Fruit fly (Drosophila melanogaster) whole organism, embryonic: ENCODE results near the gene CG31075.

ENCODE experiments used
- B-H2 ChIP-seq: fragments of 200-800 bp; sonication (Bioruptor generic); optimal IDR thresholded peaks from 2 replicates; lab custom pipeline; 2018; ENCODE audit warnings: missing biosample characterization, mild to moderate bottlenecking, missing genetic modification characterization
- CG10147 ChIP-seq: fragments of 200-800 bp; sonication (Bioruptor generic); optimal IDR thresholded peaks from 2 replicates; lab custom pipeline; 2019; ENCODE audit warnings: missing biosample characterization, mild to moderate bottlenecking, missing genetic modification characterization, moderate library complexity
- CG13123 ChIP-seq: fragments of 200-800 bp; sonication (Bioruptor generic); optimal IDR thresholded peaks from 2 replicates; lab custom pipeline; 2016; ENCODE audit warnings: missing biosample characterization, missing genetic modification characterization
- CG13775 ChIP-seq: fragments of 200-800 bp; sonication (Bioruptor generic); optimal IDR thresholded peaks from 3 replicates; lab custom pipeline; 2017; ENCODE audit warnings: missing biosample characterization, mild to moderate bottlenecking, missing genetic modification characterization
- CG17186 ChIP-seq: fragments of 200-800 bp; sonication (Bioruptor generic); optimal IDR thresholded peaks from 3 replicates; lab custom pipeline; 2017; ENCODE audit warnings: missing biosample characterization, missing genetic modification reagents, missing genetic modification characterization
- CG17328 ChIP-seq: fragments of 200-800 bp; sonication (Bioruptor generic); IDR thresholded peaks from 2 replicates; pipeline ENCODE4 v1.3.6; 2022; ENCODE audit warnings: missing biosample characterization, missing genetic modification characterization
- CG18011 ChIP-seq: fragments of 200-800 bp; sonication (Bioruptor generic); optimal IDR thresholded peaks from 2 replicates; lab custom pipeline; 2017; ENCODE audit warnings: missing biosample characterization, missing genetic modification characterization, mild to moderate bottlenecking, moderate library complexity, missing genotype
- CG18599 ChIP-seq: fragments of 200-800 bp; sonication (Bioruptor generic); optimal IDR thresholded peaks from 3 replicates; lab custom pipeline; 2017; ENCODE audit warnings: missing biosample characterization, missing genetic modification characterization, mild to moderate bottlenecking, moderate library complexity, missing genetic modification reagents
- CG2202 ChIP-seq: fragments of 200-800 bp; sonication (Bioruptor generic); optimal IDR thresholded peaks from 2 replicates; lab custom pipeline; 2018; ENCODE audit warnings: missing biosample characterization, mild to moderate bottlenecking, missing genetic modification characterization
- CG30403 ChIP-seq: fragments of 200-800 bp; sonication (Bioruptor generic); optimal IDR thresholded peaks from 3 replicates; lab custom pipeline; 2016; ENCODE audit warnings: missing biosample characterization, missing genetic modification characterization
- CG31441 ChIP-seq: fragments of 200-800 bp; sonication (Bioruptor generic); IDR thresholded peaks from 2 replicates; pipeline ENCODE4 v1.3.6; 2022; ENCODE audit warnings: missing biosample characterization, missing genetic modification characterization
- CG3407 ChIP-seq: fragments of 200-800 bp; sonication (Bioruptor generic); optimal IDR thresholded peaks from 2 replicates; lab custom pipeline; 2018; ENCODE audit warnings: missing biosample characterization, mild to moderate bottlenecking, missing genetic modification characterization
- CG34224 ChIP-seq: fragments of 200-800 bp; sonication (Bioruptor generic); IDR thresholded peaks from 3 replicates; pipeline ENCODE4 v1.3.6; 2022; ENCODE audit warnings: missing biosample characterization, missing genetic modification characterization; ENCODE audit not compliant: partially characterized antibody
- CG3847 ChIP-seq: fragments of 200-800 bp; sonication (Bioruptor generic); IDR thresholded peaks from 2 replicates; pipeline ENCODE4 v1.3.6; 2022; ENCODE audit warnings: missing biosample characterization, missing genetic modification characterization
- CG42726 ChIP-seq: fragments of 200-800 bp; sonication (Bioruptor generic); IDR thresholded peaks from 2 replicates; pipeline ENCODE4 v1.3.6; 2022; ENCODE audit warnings: missing biosample characterization, missing genetic modification characterization; ENCODE audit not compliant: partially characterized antibody
- CG7372 ChIP-seq: fragments of 200-800 bp; sonication (Bioruptor generic); IDR thresholded peaks from 2 replicates; pipeline ENCODE4 v1.3.6; 2022; ENCODE audit warnings: missing biosample characterization, missing genetic modification characterization
- CG7786 ChIP-seq: fragments of 200-800 bp; sonication (Bioruptor generic); optimal IDR thresholded peaks from 2 replicates; lab custom pipeline; 2016; ENCODE audit warnings: missing biosample characterization, missing genetic modification characterization
- CG8478 ChIP-seq: fragments of >200 bp; optimal IDR thresholded peaks from 2 replicates; lab custom pipeline; 2018
- CG8924 ChIP-seq: fragments of 200-800 bp; optimal IDR thresholded peaks from 3 replicates; lab custom pipeline; 2019; ENCODE audit warnings: missing biosample characterization, mild to moderate bottlenecking, missing genetic modification characterization, moderate library complexity
- Dbx ChIP-seq: fragments of 200-800 bp; sonication (Bioruptor generic); IDR thresholded peaks from 3 replicates; pipeline ENCODE4 v1.3.6; 2022; ENCODE audit warnings: missing biosample characterization, missing genetic modification characterization
- Dp ChIP-seq: fragments of 200-800 bp; sonication (Bioruptor generic); optimal IDR thresholded peaks from 2 replicates; lab custom pipeline; 2018; ENCODE audit warnings: missing biosample characterization, mild to moderate bottlenecking, missing genetic modification characterization, moderate library complexity
- H15 ChIP-seq: fragments of 200-800 bp; sonication (Bioruptor generic); IDR thresholded peaks from 3 replicates; pipeline ENCODE4 v1.3.6; 2022; ENCODE audit warnings: missing biosample characterization, missing genetic modification characterization
- Hr51 ChIP-seq, 2 experiments: fragments of 200-800 bp; sonication (Bioruptor generic); optimal IDR thresholded peaks; 2 replicates in 1 of 2; 3 replicates in 1 of 2; lab custom pipeline; 2016 to 2018; ENCODE audit warnings: missing biosample characterization in 2 of 2, missing genetic modification characterization in 2 of 2, mild to moderate bottlenecking in 1 of 2, moderate library complexity in 1 of 2
- Lim3 ChIP-seq: fragments of 200-800 bp; sonication (Bioruptor generic); IDR thresholded peaks from 2 replicates; pipeline ENCODE4 v1.3.6; 2022; ENCODE audit warnings: missing biosample characterization, missing genetic modification characterization
- NFAT ChIP-seq: fragments of 200-800 bp; sonication (Bioruptor generic); IDR thresholded peaks from 2 replicates; pipeline ENCODE4 v1.3.6; 2022; ENCODE audit warnings: missing biosample characterization, missing genetic modification characterization
- Opbp ChIP-seq: fragments of 200-800 bp; sonication (Bioruptor generic); IDR thresholded peaks from 3 replicates; pipeline ENCODE4 v1.3.6; 2022; ENCODE audit warnings: missing biosample characterization, missing genetic modification characterization; ENCODE audit not compliant: partially characterized antibody
- PHDP ChIP-seq: fragments of 200-800 bp; sonication (Bioruptor generic); optimal IDR thresholded peaks from 3 replicates; lab custom pipeline; 2018; ENCODE audit warnings: missing biosample characterization, mild to moderate bottlenecking, missing genetic modification characterization, moderate library complexity
- Side ChIP-seq: fragments of 200-800 bp; sonication (Bioruptor generic); optimal IDR thresholded peaks from 2 replicates; lab custom pipeline; 2016; ENCODE audit warnings: missing biosample characterization, missing genetic modification characterization
- Trl ChIP-seq, 3 experiments: fragments of >200 bp in 2 of 3; fragments of 200-800 bp in 1 of 3; sonication (Bioruptor generic) in 1 of 3; optimal IDR thresholded peaks; 2 replicates in 1 of 3; 3 replicates in 2 of 3; lab custom pipeline; 2016 to 2017; ENCODE audit warnings: missing biosample characterization in 1 of 3, missing genetic modification characterization in 1 of 3
- Usf ChIP-seq: fragments of 200-800 bp; sonication (Bioruptor generic); optimal IDR thresholded peaks from 2 replicates; lab custom pipeline; 2017; ENCODE audit warnings: missing genotype, missing biosample characterization, missing genetic modification characterization
- Xrp1 ChIP-seq: fragments of 200-800 bp; sonication (Bioruptor generic); IDR thresholded peaks from 2 replicates; pipeline ENCODE4 v1.3.6; 2022; ENCODE audit warnings: missing biosample characterization, missing genetic modification characterization
- ac ChIP-seq: fragments of 200-800 bp; sonication (Bioruptor generic); optimal IDR thresholded peaks from 3 replicates; lab custom pipeline; 2017; ENCODE audit warnings: missing biosample characterization, mild to moderate bottlenecking, missing genetic modification characterization
- ato ChIP-seq: fragments of 200-800 bp; sonication (Bioruptor generic); IDR thresholded peaks from 2 replicates; pipeline ENCODE4 v1.3.6; 2022; ENCODE audit warnings: missing biosample characterization, missing genetic modification characterization; ENCODE audit not compliant: partially characterized antibody
- cg ChIP-seq: fragments of 200-800 bp; sonication (Bioruptor generic); optimal IDR thresholded peaks from 3 replicates; lab custom pipeline; 2019; ENCODE audit warnings: missing biosample characterization, mild to moderate bottlenecking, missing genetic modification characterization, moderate library complexity
- fd64A ChIP-seq: fragments of 200-800 bp; sonication (Bioruptor generic); optimal IDR thresholded peaks from 3 replicates; lab custom pipeline; 2018; ENCODE audit warnings: missing biosample characterization, mild to moderate bottlenecking, missing genetic modification characterization
- insv ChIP-seq, 2 experiments: fragments of 200-800 bp; sonication (Bioruptor generic); optimal IDR thresholded peaks; 3 replicates each; lab custom pipeline; 2016 to 2018; ENCODE audit warnings: missing biosample characterization in 2 of 2, missing genetic modification characterization in 2 of 2
- lab ChIP-seq: fragments of 200-800 bp; sonication (Bioruptor generic); optimal IDR thresholded peaks from 3 replicates; lab custom pipeline; 2017; ENCODE audit warnings: missing biosample characterization, missing genetic modification characterization, mild to moderate bottlenecking, moderate library complexity, missing genetic modification reagents
- lola ChIP-seq, 3 experiments: fragments of >200 bp in 2 of 3; fragments of 200-800 bp in 1 of 3; sonication (Bioruptor generic) in 1 of 3; optimal IDR thresholded peaks; 2 replicates each; lab custom pipeline; 2017 to 2019; ENCODE audit warnings: missing biosample characterization in 3 of 3, missing genetic modification characterization in 3 of 3, mild to moderate bottlenecking in 1 of 3, moderate library complexity in 1 of 3
- nau ChIP-seq: fragments of 200-800 bp; sonication (Bioruptor generic); optimal IDR thresholded peaks from 3 replicates; lab custom pipeline; 2017; ENCODE audit warnings: missing biosample characterization, mild to moderate bottlenecking, missing genetic modification characterization, missing genetic modification reagents
- pan ChIP-seq, 4 experiments: fragments of >200 bp in 3 of 4; fragments of 200-800 bp in 1 of 4; sonication (Bioruptor generic) in 1 of 4; optimal IDR thresholded peaks in 3 of 4; IDR thresholded peaks in 1 of 4; 2 replicates each; pipeline versions ENCODE4 v1.3.6 to Lab custom; 2017 to 2022; ENCODE audit warnings: missing biosample characterization in 2 of 4, missing genetic modification characterization in 2 of 4, mixed read lengths in 1 of 4
- phol ChIP-seq: fragments of 200-800 bp; sonication (Bioruptor generic); optimal IDR thresholded peaks from 3 replicates; lab custom pipeline; 2018; ENCODE audit warnings: missing biosample characterization, mild to moderate bottlenecking, missing genetic modification characterization, moderate library complexity
- pnt ChIP-seq: fragments of 200-800 bp; sonication (Bioruptor generic); optimal IDR thresholded peaks from 3 replicates; lab custom pipeline; 2016; ENCODE audit warnings: missing biosample characterization, missing genetic modification characterization
- slp2 ChIP-seq: fragments of 200-800 bp; sonication (Bioruptor generic); optimal IDR thresholded peaks from 2 replicates; lab custom pipeline; 2016; ENCODE audit warnings: missing biosample characterization, missing genetic modification characterization
- sob ChIP-seq: fragments of 200-800 bp; sonication (Bioruptor generic); IDR thresholded peaks from 2 replicates; pipeline ENCODE4 v1.3.6; 2022; ENCODE audit warnings: missing biosample characterization, missing genetic modification characterization
- sqz ChIP-seq: fragments of 200-800 bp; sonication (Bioruptor generic); optimal IDR thresholded peaks from 3 replicates; lab custom pipeline; 2018; ENCODE audit warnings: missing biosample characterization, mild to moderate bottlenecking, missing genetic modification characterization
- ttk ChIP-seq: fragments of 200-800 bp; sonication (Bioruptor generic); IDR thresholded peaks from 2 replicates; pipeline ENCODE4 v2.1.2; 2022; ENCODE audit warnings: missing biosample characterization, missing genetic modification characterization
- twi ChIP-seq: fragments of 200-800 bp; optimal IDR thresholded peaks from 2 replicates; lab custom pipeline; 2019; ENCODE audit warnings: missing biosample characterization, mild to moderate bottlenecking, missing genetic modification characterization, moderate library complexity
- zen ChIP-seq: fragments of 200-800 bp; sonication (Bioruptor generic); optimal IDR thresholded peaks from 3 replicates; lab custom pipeline; 2018; ENCODE audit warnings: missing biosample characterization, mild to moderate bottlenecking, missing genetic modification characterization, moderate library complexity
- zen2 ChIP-seq: fragments of 200-800 bp; sonication (Bioruptor generic); IDR thresholded peaks from 3 replicates; pipeline ENCODE4 v1.3.6; 2022; ENCODE audit warnings: missing biosample characterization, missing genetic modification characterization; ENCODE audit not compliant: partially characterized antibody

CG31075 gene

dm6 chr3R:26945233-26945632 is 43.1 kb downstream of the CG31075 start, which contains the start of gene CG14252 (continued):
- TF ChIP-seq pan (optimal IDR thresholded peaks at IDR 0.05; lab: Kevin White, UChicago) (no peak), pan (GFP tag; optimal IDR thresholded peaks at IDR 0.05 in 1 of 2, IDR thresholded peaks at IDR 0.05 in 1 of 2) (no peak), zen (peak; percentile 47), slp2 (GFP tag; lab: Kevin White, UChicago) (no peak), ac (no peak), CG7786 (GFP tag; lab: Kevin White, UChicago) (no peak), cg (GFP tag; lab: Kevin White, UChicago) (no peak), H15 (GFP tag; lab: Robert Waterston, UW) (no peak), CG13775 (GFP tag; lab: Kevin White, UChicago) (no peak), CG10147 (GFP tag; lab: Kevin White, UChicago) (peak; percentile 53), fd64A (GFP tag; lab: Kevin White, UChicago) (no peak), sqz (GFP tag; lab: Kevin White, UChicago) (no peak), ttk (GFP tag; lab: Robert Waterston, UW) (no peak), Xrp1 (peak; percentile 24; the same call in 1 of the 2 replicates), CG13123 (GFP tag; lab: Kevin White, UChicago) (no peak), CG7372 (GFP tag; lab: Robert Waterston, UW) (no peak), twi (tag; lab: Kevin White, UChicago) (no peak), CG2202 (tag; lab: Kevin White, UChicago) (no peak), Lim3 (GFP tag; lab: Robert Waterston, UW) (no peak), Side (GFP tag; lab: Kevin White, UChicago) (no peak), Dp (GFP tag; lab: Kevin White, UChicago) (peak; percentile 96), CG8924 (tag; lab: Kevin White, UChicago) (peak; percentile 17), nau (GFP tag; lab: Kevin White, UChicago) (no peak), Trl (optimal IDR thresholded peaks at IDR 0.05; lab: Kevin White, UChicago) (no peak), Trl (GFP tag; optimal IDR thresholded peaks at IDR 0.05; lab: Kevin White, UChicago) (no peak), CG17186 (no peak), Opbp (GFP tag; lab: Robert Waterston, UW) (peak; percentile 52; the same call in 1 of the 3 replicates), CG3847 (GFP tag; lab: Robert Waterston, UW) (peak; percentile 60), sob (GFP tag; lab: Robert Waterston, UW) (peak; percentile 18; the same call in 1 of the 2 replicates), CG3407 (GFP tag; lab: Kevin White, UChicago) (no peak), CG30403 (GFP tag; lab: Kevin White, UChicago) (peak; percentile 6), PHDP (peak; percentile 7), CG18011 (GFP tag; lab: Kevin White, UChicago) (no peak)
- TF ChIP-seq, all 482 proteins: peak for 77

dm6 chr3R:26937423-26937822 is 50.9 kb downstream of the CG31075 start:
- TF ChIP-seq CG8478 (lab: Kevin White, UChicago) (no peak), Hr51 (GFP tag; optimal IDR thresholded peaks at IDR 0.05; lab: Kevin White, UChicago) (peak in 1 of 2 experiments; percentile 56), lola (GFP tag; optimal IDR thresholded peaks at IDR 0.05; lab: Kevin White, UChicago) (peak in 1 of 3 experiments; percentile 14), CG31441 (peak; percentile 50; the same call in 1 of the 2 replicates), insv (GFP tag; optimal IDR thresholded peaks at IDR 0.05; lab: Kevin White, UChicago) (no peak), Usf (GFP tag; lab: Kevin White, UChicago) (no peak), NFAT (no peak), pnt (GFP tag; lab: Kevin White, UChicago) (no peak), ato (GFP tag; lab: Robert Waterston, UW) (no peak), phol (tag; lab: Kevin White, UChicago) (peak; percentile 57), Dbx (no peak), B-H2 (GFP tag; lab: Kevin White, UChicago) (no peak), CG18599 (GFP tag; lab: Kevin White, UChicago) (peak; percentile 48), zen2 (no peak), CG17328 (no peak), CG30403 (GFP tag; lab: Kevin White, UChicago) (peak; percentile 31), CG34224 (no peak), CG42726 (GFP tag; lab: Robert Waterston, UW) (no peak), lab (GFP tag; lab: Kevin White, UChicago) (peak; percentile 66)
